Worm (Caenorhabditis elegans): ENCODE results near the gene C37E2.2.

C37E2.2 gene

ce11 chrX:14223156-14223555, 47.3 kb downstream of the C37E2.2 start, which contains the start of gene K06G5.3:
Gene K06G5.3 (minus strand): TSS chrX:14223256.
- TF ChIP-seq pag-3 (tag; optimal IDR thresholded peaks at IDR 0.05; ENCODE audit: borderline replicate concordance, insufficient read depth) = no peak
- no peak for TF ChIP-seq dsc-1 (tag; optimal IDR thresholded peaks at IDR 0.05)
- no peak for TF ChIP-seq ztf-11 (tag; optimal IDR thresholded peaks at IDR 0.05)
- no peak for TF ChIP-seq egl-13 (tag; optimal IDR thresholded peaks at IDR 0.05)
- no peak for TF ChIP-seq nhr-77 (tag; optimal IDR thresholded peaks at IDR 0.05)

DNA sequence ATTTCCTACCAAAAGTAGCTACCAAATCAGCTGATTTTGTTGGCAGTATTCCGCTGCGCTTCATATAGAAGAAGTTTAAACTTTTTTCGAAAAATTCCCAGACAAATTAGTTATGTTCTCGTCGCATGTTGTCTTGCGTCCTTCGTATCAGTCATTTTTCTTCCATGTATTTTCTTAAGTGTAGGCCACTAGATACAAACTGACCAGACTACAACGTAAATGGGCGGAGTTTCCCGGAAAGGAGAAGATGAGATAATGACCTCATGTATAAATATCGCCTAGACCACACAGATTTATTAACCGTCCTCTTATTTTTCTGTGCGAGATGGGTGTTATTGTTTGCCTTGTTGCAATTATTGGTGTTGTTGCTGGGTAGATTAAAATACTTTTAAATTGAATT, 49.4 kb downstream of the C37E2.2 start, which contains the start of gene cyp-13B2:
cyp-13B2 (plus strand) TSS at position 301 of the 400 bp plus-strand sequence.
- TF ChIP-seq pag-3 (tag; optimal IDR thresholded peaks at IDR 0.05; ENCODE audit: borderline replicate concordance, insufficient read depth) (no peak), efl-1 (optimal IDR thresholded peaks at IDR 0.05) (no peak), efl-1 (GFP tag; optimal IDR thresholded peaks at IDR 0.05 in 1 of 2) (peak in 1 of 2 experiments; percentile 4), lir-3 (tag; optimal IDR thresholded peaks at IDR 0.05; ENCODE audit: poor library complexity) (no peak), ceh-88 (GFP tag; IDR thresholded peaks at IDR 0.05) (no peak)

Data from whole organism, L1 larva.